Worm (Caenorhabditis elegans) whole organism, late embryonic: ENCODE data around the gene col-69.

Source experiments
- ama-1 ChIP-seq: fragments of 150-350 bp; optimal IDR thresholded peaks from 2 replicates; lab custom pipeline; 2014
- ceh-2 ChIP-seq: sonication (generic microtip); optimal IDR thresholded peaks from 2 replicates; lab custom pipeline; 2016; ENCODE audit warnings: missing genotype, missing genetic modification characterization, missing compliant biosample characterization
- ceh-31 ChIP-seq: sonication (generic microtip); optimal IDR thresholded peaks from 2 replicates; lab custom pipeline; 2016; ENCODE audit warnings: missing genetic modification characterization, missing compliant biosample characterization
- dmd-4 ChIP-seq: sonication (generic microtip); optimal IDR thresholded peaks from 2 replicates; lab custom pipeline; 2016; ENCODE audit warnings: borderline replicate concordance, missing genetic modification characterization, missing compliant biosample characterization
- eyg-1 ChIP-seq: sonication (generic microtip); optimal IDR thresholded peaks from 2 replicates; lab custom pipeline; 2016; ENCODE audit warnings: missing genotype, missing genetic modification characterization, missing compliant biosample characterization
- hlh-13 ChIP-seq: fragments of 200-800 bp; sonication (Bioruptor generic); optimal IDR thresholded peaks from 2 replicates; lab custom pipeline; 2018; ENCODE audit warnings: mild to moderate bottlenecking, missing genetic modification characterization, missing compliant biosample characterization
- hlh-15 ChIP-seq: sonication (generic microtip); optimal IDR thresholded peaks from 2 replicates; lab custom pipeline; 2016; ENCODE audit warnings: missing genetic modification characterization, missing compliant biosample characterization
- hlh-30 ChIP-seq: sonication (generic microtip); optimal IDR thresholded peaks from 2 replicates; lab custom pipeline; 2017; ENCODE audit warnings: antibody characterized with exemption, missing genetic modification characterization, missing compliant biosample characterization; ENCODE audit not compliant: insufficient read depth
- pag-3 ChIP-seq: sonication (generic microtip); optimal IDR thresholded peaks from 2 replicates; lab custom pipeline; 2016; ENCODE audit warnings: missing compliant biosample characterization, missing genetic modification characterization, borderline replicate concordance
- zip-5 ChIP-seq: sonication (generic microtip); optimal IDR thresholded peaks from 2 replicates; lab custom pipeline; 2016; ENCODE audit warnings: missing genetic modification characterization, missing compliant biosample characterization

- TF ChIP-seq pag-3 (tag; lab: Kevin White, UChicago) (no peak), dmd-4 (no peak), hlh-13 (GFP tag; lab: Kevin White, UChicago) (no peak), eyg-1 (tag; lab: Kevin White, UChicago) (no peak), zip-5 (no peak), hlh-30 (tag; lab: Kevin White, UChicago) (no peak), ceh-31 (no peak), hlh-15 (tag; lab: Kevin White, UChicago) (no peak), ama-1 (no peak), ceh-2 (tag; lab: Kevin White, UChicago) (no peak)
Measured at ce11 chrII:325639-326350, 20.2 kb upstream of the col-69 start, which contains the start of gene sgcb-1.
